Worm (Caenorhabditis elegans): Measurements from ENCODE around the gene ash-2.

DNA sequence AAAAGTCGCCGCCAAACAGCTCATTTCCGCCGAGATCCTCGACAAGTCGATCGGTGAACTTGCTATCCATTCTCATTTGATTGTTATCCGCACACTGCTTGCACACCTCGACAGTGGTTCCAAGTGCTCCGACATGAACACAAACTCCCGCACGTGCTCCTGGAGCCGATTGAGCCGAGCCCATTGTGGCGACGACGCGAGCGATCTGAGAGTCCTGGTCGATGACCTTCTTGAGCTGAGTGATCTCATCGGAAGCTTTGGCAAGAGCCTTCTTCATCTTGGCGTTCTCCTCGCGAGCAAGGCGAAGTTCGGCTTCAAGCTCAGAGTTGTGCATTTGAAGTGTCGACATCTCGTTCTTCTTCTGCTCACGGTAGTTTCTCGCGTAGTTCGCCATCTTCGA, 1.2 kb upstream of the ash-2 start:
- TF ChIP-seq skn-1 (tag; optimal IDR thresholded peaks at IDR 0.05) (no peak), nhr-76 (tag; optimal IDR thresholded peaks at IDR 0.05) (no peak), fos-1 (tag; optimal IDR thresholded peaks at IDR 0.05) (no peak), unc-62 (GFP tag; optimal IDR thresholded peaks at IDR 0.05) (no peak), snpc-4 (tag; optimal IDR thresholded peaks at IDR 0.05) (no peak), elt-1 (tag; optimal IDR thresholded peaks at IDR 0.05) (no peak), R02D3.7 (tag; optimal IDR thresholded peaks at IDR 0.05) (no peak), nhr-43 (tag; optimal IDR thresholded peaks at IDR 0.05; ENCODE audit: poor library complexity, severe bottlenecking) (no peak), jun-1 (tag; optimal IDR thresholded peaks at IDR 0.05) (no peak), ceh-9 (tag; optimal IDR thresholded peaks at IDR 0.05) (no peak), elt-2 (tag; optimal IDR thresholded peaks at IDR 0.05) (no peak), aly-2 (tag; optimal IDR thresholded peaks at IDR 0.05) (no peak), mdl-1 (tag; optimal IDR thresholded peaks at IDR 0.05) (no peak), ama-1 (optimal IDR thresholded peaks at IDR 0.05) (no peak)
